Worm (Caenorhabditis elegans) whole organism, L4/young adult: ENCODE measurements around the gene fbxa-28.

ENCODE experiments used
- W03F9.2 ChIP-seq: fragments of 150-350 bp; optimal IDR thresholded peaks from 2 replicates; lab custom pipeline; 2014; ENCODE audit warnings: missing biosample characterization, missing genetic modification characterization
- him-1 ChIP-seq: sonication (generic microtip); optimal IDR thresholded peaks from 2 replicates; lab custom pipeline; 2016; ENCODE audit warnings: missing genotype, missing genetic modification reagents, missing genetic modification characterization, missing compliant biosample characterization

DNA sequence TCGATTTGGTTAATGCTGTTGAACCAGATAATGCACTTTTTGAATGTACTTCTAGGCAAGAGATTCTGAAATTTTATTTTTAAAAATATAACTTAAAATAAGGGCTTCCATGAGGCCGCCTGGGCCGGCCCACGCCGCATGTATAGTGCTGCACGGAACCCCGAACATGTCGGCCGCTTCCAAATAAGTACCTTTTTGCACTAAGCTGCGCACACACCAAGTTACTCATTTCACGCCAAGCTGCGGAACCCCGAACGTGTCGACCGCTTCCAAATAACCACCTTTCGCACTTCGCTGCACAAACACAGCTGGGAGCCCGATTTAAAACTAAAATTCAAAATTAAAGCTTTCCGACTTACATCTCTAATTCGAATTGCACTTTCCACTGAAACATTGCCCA is 13.7 kb downstream of the fbxa-28 start:
- TF ChIP-seq W03F9.2 (no peak), him-1 (tag; lab: Kevin White, UChicago) (no peak)
